Worm (Caenorhabditis elegans) whole organism, young adult: ENCODE data around the gene lgc-23.

ENCODE experiments used
- F39B2.1 ChIP-seq: fragments of 200-800 bp; sonication (Bioruptor generic); IDR thresholded peaks from 2 replicates; pipeline ENCODE4 v1.3.6; 2022; ENCODE audit warnings: missing genetic modification reagents, missing genetic modification characterization, missing compliant biosample characterization
- F49E8.2 ChIP-seq: sonication (generic microtip); optimal IDR thresholded peaks from 3 replicates; lab custom pipeline; 2017; ENCODE audit warnings: missing genetic modification characterization, mild to moderate bottlenecking, missing compliant biosample characterization, antibody characterized with exemption, moderate library complexity; ENCODE audit not compliant: insufficient read depth
- K11D2.4 ChIP-seq: fragments of 200-800 bp; sonication (Bioruptor generic); IDR thresholded peaks from 2 replicates; pipeline ENCODE4 v1.3.6; 2022; ENCODE audit warnings: missing genetic modification reagents, missing genetic modification characterization, missing compliant biosample characterization
- T26A5.8 ChIP-seq: sonication (generic microtip); optimal IDR thresholded peaks from 2 replicates; lab custom pipeline; 2016; ENCODE audit warnings: missing genetic modification characterization, missing compliant biosample characterization
- Y56A3A.18 ChIP-seq: fragments of 200-800 bp; sonication (Bioruptor generic); IDR thresholded peaks from 2 replicates; pipeline ENCODE4 v1.3.6; 2022; ENCODE audit warnings: missing genetic modification reagents, missing genetic modification characterization, missing compliant biosample characterization
- aptf-2 ChIP-seq: fragments of 200-800 bp; sonication (Bioruptor generic); conservative IDR thresholded peaks from 2 replicates; pipeline ENCODE4 v1.3.6; 2022; ENCODE audit warnings: missing genetic modification reagents, missing genetic modification characterization, missing compliant biosample characterization
- atf-7 ChIP-seq: sonication (generic microtip); optimal IDR thresholded peaks from 2 replicates; lab custom pipeline; 2017; ENCODE audit warnings: mild to moderate bottlenecking, missing genetic modification characterization, missing compliant biosample characterization
- attf-6 ChIP-seq: fragments of 200-800 bp; sonication (Bioruptor generic); IDR thresholded peaks from 2 replicates; pipeline ENCODE4 v1.3.6; 2022; ENCODE audit warnings: missing genetic modification reagents, missing genetic modification characterization, missing compliant biosample characterization
- ceh-27 ChIP-seq: fragments of 200-800 bp; sonication (Bioruptor generic); optimal IDR thresholded peaks from 2 replicates; lab custom pipeline; 2018; ENCODE audit warnings: mild to moderate bottlenecking, missing genetic modification characterization, moderate library complexity, missing compliant biosample characterization
- ceh-91 ChIP-seq: fragments of 200-800 bp; sonication (Bioruptor generic); IDR thresholded peaks from 2 replicates; pipeline ENCODE4 v1.3.6; 2022; ENCODE audit warnings: missing genetic modification reagents, missing genetic modification characterization, missing compliant biosample characterization
- die-1 ChIP-seq: sonication (generic microtip); optimal IDR thresholded peaks from 2 replicates; lab custom pipeline; 2016; ENCODE audit warnings: missing genotype, mild to moderate bottlenecking, missing genetic modification characterization, missing compliant biosample characterization
- egl-18 ChIP-seq: fragments of 200-800 bp; sonication (Bioruptor generic); IDR thresholded peaks from 2 replicates; pipeline ENCODE4 v1.3.6; 2022; ENCODE audit warnings: missing genetic modification reagents, missing genetic modification characterization, missing compliant biosample characterization
- ets-4 ChIP-seq: fragments of 200-800 bp; sonication (Bioruptor generic); optimal IDR thresholded peaks from 2 replicates; lab custom pipeline; 2018; ENCODE audit warnings: mild to moderate bottlenecking, missing genetic modification characterization, missing compliant biosample characterization
- gei-17 ChIP-seq: fragments of 200-800 bp; sonication (Bioruptor generic); optimal IDR thresholded peaks from 2 replicates; lab custom pipeline; 2018; ENCODE audit warnings: mild to moderate bottlenecking, missing genetic modification characterization, missing compliant biosample characterization
- hlh-12 ChIP-seq: sonication (generic microtip); optimal IDR thresholded peaks from 2 replicates; lab custom pipeline; 2016; ENCODE audit warnings: missing genetic modification characterization, missing compliant biosample characterization
- hlh-26 ChIP-seq: fragments of 200-800 bp; sonication (Bioruptor generic); conservative IDR thresholded peaks from 2 replicates; pipeline ENCODE4 v1.3.6; 2022; ENCODE audit warnings: missing genetic modification reagents, missing genetic modification characterization, missing compliant biosample characterization
- hmg-20 ChIP-seq: fragments of 200-800 bp; sonication (Bioruptor generic); IDR thresholded peaks from 2 replicates; pipeline ENCODE4 v1.3.6; 2022; ENCODE audit warnings: missing genetic modification reagents, missing genetic modification characterization, missing compliant biosample characterization
- lin-35 ChIP-seq, 3 experiments: fragments of 150-350 bp in 2 of 3; sonication (generic microtip) in 1 of 3; optimal IDR thresholded peaks; 2 replicates each; lab custom pipeline; 2014 to 2018; ENCODE audit warnings: missing biosample characterization in 3 of 3, missing genetic modification characterization in 3 of 3, missing genetic modification reagents in 3 of 3
- lin-40 ChIP-seq: sonication (generic microtip); optimal IDR thresholded peaks from 2 replicates; lab custom pipeline; 2016; ENCODE audit warnings: missing genetic modification characterization, mild to moderate bottlenecking, missing compliant biosample characterization, missing genotype, missing genetic modification reagents
- lsy-27 ChIP-seq: sonication (generic microtip); optimal IDR thresholded peaks from 2 replicates; lab custom pipeline; 2017; ENCODE audit warnings: missing genetic modification characterization, mild to moderate bottlenecking, missing compliant biosample characterization, antibody characterized with exemption, missing genotype, borderline replicate concordance; ENCODE audit not compliant: insufficient read depth
- madf-3 ChIP-seq: fragments of 200-800 bp; sonication (Bioruptor generic); IDR thresholded peaks from 2 replicates; pipeline ENCODE4 v1.3.6; 2022; ENCODE audit warnings: missing genetic modification reagents, missing genetic modification characterization, missing compliant biosample characterization
- nfya-1 ChIP-seq: sonication (generic microtip); optimal IDR thresholded peaks from 2 replicates; lab custom pipeline; 2017; ENCODE audit warnings: antibody characterized with exemption, missing compliant biosample characterization, missing genetic modification characterization, borderline replicate concordance; ENCODE audit not compliant: insufficient read depth
- nhr-120 ChIP-seq: fragments of 200-800 bp; sonication (Bioruptor generic); IDR thresholded peaks from 2 replicates; pipeline ENCODE4 v1.3.6; 2022; ENCODE audit warnings: missing genetic modification characterization, missing compliant biosample characterization
- nhr-179 ChIP-seq: sonication (generic microtip); optimal IDR thresholded peaks from 2 replicates; lab custom pipeline; 2016; ENCODE audit warnings: mild to moderate bottlenecking, missing genetic modification characterization, missing compliant biosample characterization
- nhr-90 ChIP-seq: sonication (generic microtip); optimal IDR thresholded peaks from 2 replicates; lab custom pipeline; 2016; ENCODE audit warnings: missing genotype, mild to moderate bottlenecking, missing genetic modification characterization, missing compliant biosample characterization
- pbrm-1 ChIP-seq: fragments of 200-800 bp; sonication (Bioruptor generic); IDR thresholded peaks from 2 replicates; pipeline ENCODE4 v1.3.6; 2022; ENCODE audit warnings: missing genetic modification reagents, missing genetic modification characterization, missing compliant biosample characterization
- rpc-1 ChIP-seq, 2 experiments: fragments of 150-350 bp in 1 of 2; sonication (generic microtip) in 1 of 2; optimal IDR thresholded peaks; 2 replicates each; lab custom pipeline; 2014 to 2018; ENCODE audit warnings: missing biosample characterization in 1 of 2, missing genetic modification characterization in 1 of 2, missing genetic modification reagents in 1 of 2, missing genotype in 1 of 2
- sptf-2 ChIP-seq: fragments of 200-800 bp; sonication (Bioruptor generic); optimal IDR thresholded peaks from 2 replicates; lab custom pipeline; 2018; ENCODE audit warnings: mild to moderate bottlenecking, missing genetic modification characterization, missing compliant biosample characterization
- tbx-9 ChIP-seq: sonication (generic microtip); optimal IDR thresholded peaks from 2 replicates; lab custom pipeline; 2016; ENCODE audit warnings: borderline replicate concordance, missing genetic modification characterization, inconsistent platforms, missing compliant biosample characterization
- tlf-1 ChIP-seq: fragments of 200-800 bp; sonication (Bioruptor generic); optimal IDR thresholded peaks from 2 replicates; lab custom pipeline; 2018; ENCODE audit warnings: mild to moderate bottlenecking, missing genetic modification characterization, missing compliant biosample characterization
- ztf-25 ChIP-seq: fragments of 200-800 bp; sonication (Bioruptor generic); IDR thresholded peaks from 2 replicates; pipeline ENCODE4 v1.3.6; 2022; ENCODE audit warnings: missing genetic modification reagents, missing genetic modification characterization, missing compliant biosample characterization
- ztf-26 ChIP-seq: sonication (generic microtip); optimal IDR thresholded peaks from 2 replicates; lab custom pipeline; 2017; ENCODE audit warnings: missing genetic modification characterization, missing compliant biosample characterization
- ztf-6 ChIP-seq: fragments of 200-800 bp; sonication (Bioruptor generic); IDR thresholded peaks from 2 replicates; pipeline ENCODE4 v1.3.6; 2022; ENCODE audit warnings: missing genetic modification reagents, missing genetic modification characterization, missing compliant biosample characterization

Gene lgc-23

ce11 chrX:12106004-12106403, 41.0 kb downstream of the lgc-23 start (continued):
- TF ChIP-seq F49E8.2 (no peak), rpc-1 (optimal IDR thresholded peaks at IDR 0.05; lab: Kevin White, UChicago) (peak; percentile 97), rpc-1 (tag; optimal IDR thresholded peaks at IDR 0.05; lab: Kevin White, UChicago) (peak; percentile 99), lin-35 (GFP tag; optimal IDR thresholded peaks at IDR 0.05; lab: Kevin White, UChicago) (peak in 1 of 3 experiments; percentile 89), K11D2.4 (GFP tag; lab: Robert Waterston, UW) (peak; percentile 88), ceh-91 (GFP tag; lab: Robert Waterston, UW) (no peak), tlf-1 (GFP tag; lab: Kevin White, UChicago) (peak; percentile 65), aptf-2 (GFP tag; lab: Robert Waterston, UW) (no peak; the same call in 1 of the 2 replicates), ets-4 (GFP tag; lab: Kevin White, UChicago) (peak; percentile 59), atf-7 (tag; lab: Kevin White, UChicago) (peak; percentile 67), ztf-25 (GFP tag; lab: Robert Waterston, UW) (peak; percentile 98), pbrm-1 (GFP tag; lab: Robert Waterston, UW) (peak; percentile 90), nhr-179 (tag; lab: Kevin White, UChicago) (no peak), sptf-2 (GFP tag; lab: Kevin White, UChicago) (no peak), egl-18 (peak; percentile 89), tbx-9 (tag; lab: Kevin White, UChicago) (peak; percentile 73), lin-40 (tag; lab: Kevin White, UChicago) (peak; percentile 88), hlh-12 (peak; percentile 87), nhr-90 (tag; lab: Kevin White, UChicago) (peak; percentile 93), F39B2.1 (GFP tag; lab: Robert Waterston, UW) (no peak), Y56A3A.18 (GFP tag; lab: Robert Waterston, UW) (peak; percentile 96), die-1 (tag; lab: Kevin White, UChicago) (peak; percentile 98), ztf-26 (tag; lab: Kevin White, UChicago) (peak; percentile 92), hmg-20 (GFP tag; lab: Robert Waterston, UW) (peak; percentile 60), nfya-1 (tag; lab: Kevin White, UChicago) (no peak), ceh-27 (GFP tag; lab: Kevin White, UChicago) (peak; percentile 91), T26A5.8 (tag; lab: Kevin White, UChicago) (peak; percentile 87), madf-3 (GFP tag; lab: Robert Waterston, UW) (0 out of 2 replicates have a peak, but pooled peaks have one; percentile 66), lsy-27 (tag; lab: Kevin White, UChicago) (no peak), ztf-6 (GFP tag; lab: Robert Waterston, UW) (no peak; the same call in 1 of the 2 replicates), attf-6 (GFP tag; lab: Robert Waterston, UW) (peak; percentile 60; the same call in 1 of the 2 replicates)

- TF ChIP-seq ets-4 (GFP tag; lab: Kevin White, UChicago) = no peak
- no peak for TF ChIP-seq tlf-1 (GFP tag; lab: Kevin White, UChicago)
- no peak for TF ChIP-seq hlh-26 (GFP tag; lab: Robert Waterston, UW)
- no peak for TF ChIP-seq lin-35 (GFP tag; optimal IDR thresholded peaks at IDR 0.05; lab: Kevin White, UChicago)
- TF ChIP-seq gei-17 (GFP tag; lab: Kevin White, UChicago) = no peak
- TF ChIP-seq nhr-120 (GFP tag; lab: Robert Waterston, UW) = no peak
- TF ChIP-seq attf-6 (GFP tag; lab: Robert Waterston, UW) = no peak
Measured at ce11 chrX:12108517-12109216, 43.7 kb downstream of the lgc-23 start, which contains the start of the genes W03G11.2 and lgc-13. Gene W03G11.2, minus strand, starts transcription at chrX:12108617. Gene lgc-13, plus strand, starts transcription at chrX:12109166.
